Worm (Caenorhabditis elegans): Measurements from ENCODE around the gene W07G1.7.

W07G1.7 gene

DNA sequence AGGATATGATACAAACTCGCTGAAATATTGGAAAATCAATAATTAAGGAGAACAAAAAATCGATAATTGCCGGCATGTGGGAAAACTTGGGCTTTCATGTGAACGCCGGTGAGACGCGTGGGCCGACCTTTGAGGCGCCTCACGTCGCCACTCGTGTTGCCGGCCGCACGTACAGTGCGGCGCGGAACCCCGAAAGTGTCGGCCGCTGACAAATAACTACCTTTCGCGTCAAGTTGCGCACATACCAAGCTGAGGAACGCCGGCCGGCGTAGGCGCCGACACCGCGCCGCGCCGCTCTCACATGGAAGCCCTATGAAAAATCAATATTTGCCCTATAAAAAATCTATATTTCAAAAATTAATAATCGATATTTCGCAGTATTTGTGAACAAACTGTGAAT, 27.9 kb downstream of the W07G1.7 start:
- TF ChIP-seq ceh-30 (tag; optimal IDR thresholded peaks at IDR 0.05) = no peak
- no peak for TF ChIP-seq ceh-6 (GFP tag; optimal IDR thresholded peaks at IDR 0.05)
- TF ChIP-seq hlh-30 (tag; optimal IDR thresholded peaks at IDR 0.05; ENCODE audit: insufficient read depth) = no peak
- TF ChIP-seq syd-9 (tag; optimal IDR thresholded peaks at IDR 0.05) = no peak
- TF ChIP-seq ceh-34 (tag; optimal IDR thresholded peaks at IDR 0.05) = no peak
- TF ChIP-seq elt-4 (tag; optimal IDR thresholded peaks at IDR 0.05) = no peak
- no peak for TF ChIP-seq C08G9.2 (tag; optimal IDR thresholded peaks at IDR 0.05)
- no peak for TF ChIP-seq ceh-18 (tag; optimal IDR thresholded peaks at IDR 0.05)
- TF ChIP-seq unc-86 (tag; optimal IDR thresholded peaks at IDR 0.05) = no peak
- no peak for TF ChIP-seq nhr-232 (tag; optimal IDR thresholded peaks at IDR 0.05)
- TF ChIP-seq F13H6.1 (tag; optimal IDR thresholded peaks at IDR 0.05) = no peak
- no peak for TF ChIP-seq fkh-6 (tag; optimal IDR thresholded peaks at IDR 0.05)
- TF ChIP-seq K09A11.1 (tag; optimal IDR thresholded peaks at IDR 0.05; ENCODE audit: insufficient read depth) = no peak
- no peak for TF ChIP-seq che-1 (tag; optimal IDR thresholded peaks at IDR 0.05)
- no peak for TF ChIP-seq ceh-19 (GFP tag; optimal IDR thresholded peaks at IDR 0.05)
- no peak for TF ChIP-seq unc-42 (tag; optimal IDR thresholded peaks at IDR 0.05)
- no peak for TF ChIP-seq pros-1 (tag; optimal IDR thresholded peaks at IDR 0.05)
- no peak for TF ChIP-seq K02D7.2 (tag; optimal IDR thresholded peaks at IDR 0.05)

DNA sequence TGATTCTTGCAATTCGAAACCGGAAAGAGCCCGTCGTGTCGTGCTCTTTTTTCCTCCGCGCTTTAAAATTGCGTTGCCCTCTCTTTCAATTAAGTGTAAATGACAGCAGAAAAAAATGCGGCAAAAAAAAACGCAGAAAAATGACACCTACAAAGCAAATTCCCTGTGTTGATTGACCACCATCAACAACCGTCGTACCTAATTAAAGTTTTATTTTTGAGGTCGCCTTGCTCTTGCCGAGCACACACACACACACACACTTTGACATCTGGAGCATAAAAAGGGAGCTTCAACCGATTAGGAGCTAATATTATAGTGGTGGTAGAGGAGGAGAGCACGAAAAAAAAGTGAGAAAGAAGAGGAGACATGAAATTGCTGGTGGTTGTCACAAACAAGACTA, 30.2 kb downstream of the W07G1.7 start:
- TF ChIP-seq zip-5 (tag; optimal IDR thresholded peaks at IDR 0.05) (no peak), ceh-18 (tag; optimal IDR thresholded peaks at IDR 0.05) (no peak), K02D7.2 (tag; optimal IDR thresholded peaks at IDR 0.05) (no peak), ztf-16 (tag; optimal IDR thresholded peaks at IDR 0.05) (no peak), Y22D7AL.16 (tag; optimal IDR thresholded peaks at IDR 0.05) (no peak), pat-9 (tag; optimal IDR thresholded peaks at IDR 0.05) (no peak), T23F11.4 (GFP tag; optimal IDR thresholded peaks at IDR 0.05) (no peak), fkh-6 (tag; optimal IDR thresholded peaks at IDR 0.05) (no peak), fkh-10 (GFP tag; optimal IDR thresholded peaks at IDR 0.05) (no peak), mec-3 (tag; optimal IDR thresholded peaks at IDR 0.05; ENCODE audit: borderline replicate concordance) (no peak), K09A11.1 (tag; optimal IDR thresholded peaks at IDR 0.05; ENCODE audit: insufficient read depth) (no peak)

DNA sequence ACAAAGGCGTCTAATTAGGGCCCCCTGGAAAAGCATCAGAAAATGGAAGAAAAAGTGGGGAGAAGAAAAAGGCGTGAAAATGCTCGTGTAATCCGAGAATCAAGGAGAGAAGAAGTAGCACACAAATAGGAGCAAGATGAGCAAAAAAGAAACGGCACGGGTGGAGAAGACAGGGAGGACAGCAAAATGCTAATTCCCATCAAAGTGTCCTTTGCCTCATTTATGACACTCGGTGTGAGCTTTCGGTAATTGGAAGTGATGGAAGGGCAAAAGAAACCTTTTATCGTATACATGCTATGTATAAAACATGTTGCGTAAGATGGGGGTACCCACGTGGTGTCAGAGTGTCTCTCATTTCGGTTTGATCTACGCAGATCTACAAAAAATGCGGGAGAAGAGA, 32.6 kb downstream of the W07G1.7 start:
- TF ChIP-seq lim-6 (tag; optimal IDR thresholded peaks at IDR 0.05) (no peak), hlh-6 (tag; optimal IDR thresholded peaks at IDR 0.05) (no peak), rnt-1 (tag; optimal IDR thresholded peaks at IDR 0.05) (no peak), ceh-45 (GFP tag; IDR thresholded peaks at IDR 0.05) (no peak), npax-4 (tag; optimal IDR thresholded peaks at IDR 0.05) (no peak), ceh-6 (GFP tag; optimal IDR thresholded peaks at IDR 0.05) (no peak), fkh-6 (tag; optimal IDR thresholded peaks at IDR 0.05) (no peak), tbx-7 (tag; optimal IDR thresholded peaks at IDR 0.05) (no peak), ceh-19 (GFP tag; optimal IDR thresholded peaks at IDR 0.05) (no peak), C38D4.7 (GFP tag; optimal IDR thresholded peaks at IDR 0.05) (no peak), C08G9.2 (tag; optimal IDR thresholded peaks at IDR 0.05) (no peak), che-1 (tag; optimal IDR thresholded peaks at IDR 0.05) (no peak), F13H6.1 (tag; optimal IDR thresholded peaks at IDR 0.05) (no peak), ceh-31 (tag; optimal IDR thresholded peaks at IDR 0.05) (no peak), ceh-24 (tag; optimal IDR thresholded peaks at IDR 0.05) (no peak), pros-1 (tag; optimal IDR thresholded peaks at IDR 0.05) (no peak), pqm-1 (tag; optimal IDR thresholded peaks at IDR 0.05) (no peak)

DNA sequence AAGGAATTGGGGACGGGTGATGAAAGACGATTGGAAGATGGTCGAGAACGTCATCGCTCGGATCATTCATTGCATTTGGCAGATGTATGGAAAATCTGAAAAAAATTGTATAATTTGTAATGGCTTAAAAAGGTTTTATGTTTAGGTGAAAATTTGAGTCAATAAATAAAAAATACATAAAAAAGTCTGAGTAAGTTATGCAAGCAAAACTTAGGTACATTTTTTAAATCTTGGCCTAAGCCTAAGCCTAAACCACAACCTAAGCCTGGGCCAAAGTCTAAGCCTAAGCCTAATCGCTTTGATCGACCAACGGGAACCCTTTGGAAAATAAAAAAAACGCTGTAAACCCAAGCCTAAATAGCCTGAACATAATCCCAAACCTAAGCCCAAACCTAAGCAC, 34.2 kb downstream of the W07G1.7 start, which contains the start of gene hot-3:
Gene hot-3, minus strand, starts transcription at position 101 of the 400 bp plus-strand sequence.
- no peak for TF ChIP-seq odd-2 (tag; optimal IDR thresholded peaks at IDR 0.05)
- no peak for TF ChIP-seq ztf-16 (tag; optimal IDR thresholded peaks at IDR 0.05)

Measured in whole organism, late embryonic.